Worm (Caenorhabditis elegans) whole organism, L1 larva: ENCODE measurements around the gene F55A4.3.

Source experiments
- C04F5.9 ChIP-seq: sonication (generic microtip); optimal IDR thresholded peaks from 2 replicates; lab custom pipeline; 2016; ENCODE audit warnings: missing genetic modification characterization, missing compliant biosample characterization
- C16A3.4 ChIP-seq: fragments of 150-350 bp; optimal IDR thresholded peaks from 2 replicates; lab custom pipeline; 2014; ENCODE audit warnings: missing biosample characterization, missing genetic modification characterization
- Y116A8C.19 ChIP-seq: sonication (generic microtip); optimal IDR thresholded peaks from 2 replicates; lab custom pipeline; 2016; ENCODE audit warnings: missing compliant biosample characterization, missing genetic modification characterization, borderline replicate concordance
- ama-1 ChIP-seq: fragments of 150-350 bp; optimal IDR thresholded peaks from 2 replicates; lab custom pipeline; 2014
- blmp-1 ChIP-seq: fragments of 150-350 bp; optimal IDR thresholded peaks from 2 replicates; lab custom pipeline; 2014; ENCODE audit warnings: missing biosample characterization, missing genetic modification characterization
- ceh-63 ChIP-seq: fragments of 200-800 bp; sonication (Bioruptor generic); optimal IDR thresholded peaks from 2 replicates; lab custom pipeline; 2018; ENCODE audit warnings: mild to moderate bottlenecking, missing genetic modification characterization, missing compliant biosample characterization
- ceh-88 ChIP-seq: fragments of 200-800 bp; sonication (Bioruptor generic); IDR thresholded peaks from 2 replicates; pipeline ENCODE4 v1.3.6; 2022; ENCODE audit warnings: missing genetic modification characterization, missing compliant biosample characterization
- ces-1 ChIP-seq: fragments of 150-350 bp; optimal IDR thresholded peaks from 2 replicates; lab custom pipeline; 2014; ENCODE audit warnings: missing biosample characterization, missing genetic modification reagents, missing genetic modification characterization
- dpl-1 ChIP-seq, 3 experiments: fragments of 150-350 bp in 2 of 3; sonication (generic microtip) in 1 of 3; optimal IDR thresholded peaks; 2 replicates each; lab custom pipeline; 2014 to 2017; ENCODE audit warnings: missing biosample characterization in 3 of 3, missing genetic modification characterization in 3 of 3, missing genetic modification reagents in 3 of 3
- dsc-1 ChIP-seq: sonication (generic microtip); optimal IDR thresholded peaks from 2 replicates; lab custom pipeline; 2016; ENCODE audit warnings: mild to moderate bottlenecking, missing genetic modification characterization, missing compliant biosample characterization
- efl-1 ChIP-seq, 4 experiments: fragments of 150-350 bp; optimal IDR thresholded peaks in 3 of 4; peaks in 1 of 4; 1 replicate in 1 of 4; 2 replicates in 3 of 4; lab custom pipeline; 2014; ENCODE audit warnings: missing biosample characterization in 2 of 4, missing genetic modification characterization in 2 of 4, missing genetic modification reagents in 2 of 4
- efl-3 ChIP-seq: fragments of 200-800 bp; sonication (Bioruptor generic); optimal IDR thresholded peaks from 2 replicates; lab custom pipeline; 2018; ENCODE audit warnings: mild to moderate bottlenecking, missing genetic modification characterization, missing compliant biosample characterization
- elt-2 ChIP-seq: sonication (generic microtip); optimal IDR thresholded peaks from 2 replicates; lab custom pipeline; 2016; ENCODE audit warnings: missing genetic modification characterization, mild to moderate bottlenecking, inconsistent platforms, missing compliant biosample characterization, missing genetic modification reagents
- hlh-17 ChIP-seq: fragments of 200-800 bp; sonication (Bioruptor generic); optimal IDR thresholded peaks from 2 replicates; lab custom pipeline; 2018; ENCODE audit warnings: missing genetic modification characterization, mild to moderate bottlenecking, missing compliant biosample characterization, moderate library complexity, borderline replicate concordance
- hpl-2 ChIP-seq: fragments of 150-350 bp; optimal IDR thresholded peaks from 2 replicates; lab custom pipeline; 2014; ENCODE audit warnings: missing biosample characterization, missing genetic modification reagents, missing genetic modification characterization
- isw-1 ChIP-seq: fragments of 200-800 bp; sonication (Bioruptor generic); IDR thresholded peaks from 2 replicates; pipeline ENCODE4 v1.3.6; 2022; ENCODE audit warnings: missing genetic modification characterization, missing compliant biosample characterization
- jun-1 ChIP-seq: fragments of 150-350 bp; optimal IDR thresholded peaks from 2 replicates; lab custom pipeline; 2014; ENCODE audit warnings: missing biosample characterization, missing genetic modification reagents, missing genetic modification characterization
- lin-13 ChIP-seq: fragments of 150-350 bp; optimal IDR thresholded peaks from 2 replicates; lab custom pipeline; 2014; ENCODE audit warnings: missing biosample characterization, missing genetic modification reagents, missing genetic modification characterization
- lin-14 ChIP-seq: fragments of 200-800 bp; sonication (Bioruptor generic); optimal IDR thresholded peaks from 2 replicates; lab custom pipeline; 2018; ENCODE audit warnings: mild to moderate bottlenecking, missing genetic modification characterization, moderate library complexity, missing compliant biosample characterization
- lin-35 ChIP-seq, 2 experiments: fragments of 150-350 bp; optimal IDR thresholded peaks; 2 replicates each; lab custom pipeline; 2014; ENCODE audit warnings: missing biosample characterization in 2 of 2, missing genetic modification characterization in 2 of 2, missing genetic modification reagents in 2 of 2
- lir-3 ChIP-seq: sonication (generic microtip); optimal IDR thresholded peaks from 2 replicates; lab custom pipeline; 2016; ENCODE audit warnings: mild to moderate bottlenecking, missing genetic modification characterization, moderate library complexity, missing compliant biosample characterization; ENCODE audit not compliant: poor library complexity
- lsy-2 ChIP-seq, 2 experiments: fragments of 150-350 bp; optimal IDR thresholded peaks; 2 replicates each; lab custom pipeline; 2014; ENCODE audit warnings: missing biosample characterization in 2 of 2, missing genetic modification characterization in 2 of 2
- mab-9 ChIP-seq: fragments of 200-800 bp; sonication (Bioruptor generic); IDR thresholded peaks from 2 replicates; pipeline ENCODE4 v1.3.6; 2022; ENCODE audit warnings: missing genetic modification reagents, missing genetic modification characterization, missing compliant biosample characterization
- mef-2 ChIP-seq: fragments of 150-350 bp; optimal IDR thresholded peaks from 2 replicates; lab custom pipeline; 2014; ENCODE audit warnings: missing biosample characterization, missing genetic modification characterization
- mep-1 ChIP-seq: fragments of 150-350 bp; optimal IDR thresholded peaks from 2 replicates; lab custom pipeline; 2014; ENCODE audit warnings: missing biosample characterization, missing genetic modification characterization
- nhr-11 ChIP-seq: fragments of 150-350 bp; optimal IDR thresholded peaks from 2 replicates; lab custom pipeline; 2014; ENCODE audit warnings: missing biosample characterization, missing genetic modification characterization
- nhr-19 ChIP-seq: fragments of 200-800 bp; sonication (Bioruptor generic); conservative IDR thresholded peaks from 2 replicates; pipeline ENCODE4 v1.3.6; 2022; ENCODE audit warnings: missing genetic modification characterization, missing compliant biosample characterization
- nhr-20 ChIP-seq: sonication (generic microtip); optimal IDR thresholded peaks from 2 replicates; lab custom pipeline; 2016; ENCODE audit warnings: mild to moderate bottlenecking, missing genetic modification characterization, missing compliant biosample characterization
- nhr-237 ChIP-seq: fragments of 150-350 bp; optimal IDR thresholded peaks from 2 replicates; lab custom pipeline; 2014; ENCODE audit warnings: missing biosample characterization, missing genetic modification characterization
- nhr-47 ChIP-seq: sonication (generic microtip); optimal IDR thresholded peaks from 2 replicates; lab custom pipeline; 2016; ENCODE audit warnings: mild to moderate bottlenecking, missing genetic modification characterization, moderate library complexity, missing compliant biosample characterization
- nhr-71 ChIP-seq: sonication (generic microtip); optimal IDR thresholded peaks from 2 replicates; lab custom pipeline; 2016; ENCODE audit warnings: mild to moderate bottlenecking, missing genetic modification characterization, moderate library complexity, missing compliant biosample characterization
- nhr-76 ChIP-seq: sonication (generic microtip); optimal IDR thresholded peaks from 2 replicates; lab custom pipeline; 2017; ENCODE audit warnings: missing biosample characterization, missing genetic modification characterization
- nhr-77 ChIP-seq: fragments of 150-350 bp; optimal IDR thresholded peaks from 2 replicates; lab custom pipeline; 2014; ENCODE audit warnings: missing biosample characterization, missing genetic modification characterization
- nhr-85 ChIP-seq: sonication (generic microtip); peaks from one replicate; lab custom pipeline; 2016; ENCODE audit warnings: missing genetic modification characterization, inconsistent platforms, missing compliant biosample characterization
- nhr-90 ChIP-seq: sonication (generic microtip); optimal IDR thresholded peaks from 2 replicates; lab custom pipeline; 2016; ENCODE audit warnings: mild to moderate bottlenecking, missing genetic modification characterization, missing compliant biosample characterization; ENCODE audit not compliant: poor library complexity
- pag-3 ChIP-seq: sonication (generic microtip); optimal IDR thresholded peaks from 2 replicates; lab custom pipeline; 2017; ENCODE audit warnings: missing genetic modification characterization, mild to moderate bottlenecking, missing compliant biosample characterization, antibody characterized with exemption, borderline replicate concordance; ENCODE audit not compliant: insufficient read depth
- pax-3 ChIP-seq: fragments of 200-800 bp; sonication (Bioruptor generic); optimal IDR thresholded peaks from 2 replicates; lab custom pipeline; 2018; ENCODE audit warnings: mild to moderate bottlenecking, missing genetic modification characterization, moderate library complexity, missing compliant biosample characterization
- snu-23 ChIP-seq: sonication (generic microtip); optimal IDR thresholded peaks from 2 replicates; lab custom pipeline; 2016; ENCODE audit warnings: missing genetic modification characterization, missing compliant biosample characterization
- sox-4 ChIP-seq: sonication (generic microtip); optimal IDR thresholded peaks from 2 replicates; lab custom pipeline; 2016; ENCODE audit warnings: missing genetic modification characterization, missing compliant biosample characterization
- sptf-1 ChIP-seq: fragments of 150-350 bp; optimal IDR thresholded peaks from 2 replicates; lab custom pipeline; 2014; ENCODE audit warnings: missing biosample characterization, missing genetic modification characterization
- swsn-7 ChIP-seq: sonication (generic microtip); optimal IDR thresholded peaks from 2 replicates; lab custom pipeline; 2016; ENCODE audit warnings: missing genetic modification characterization, missing compliant biosample characterization
- unc-130 ChIP-seq: fragments of 150-350 bp; optimal IDR thresholded peaks from 2 replicates; lab custom pipeline; 2017; ENCODE audit warnings: missing biosample characterization, missing genetic modification characterization, inconsistent platforms
- unc-30 ChIP-seq: sonication (generic microtip); optimal IDR thresholded peaks from 2 replicates; lab custom pipeline; 2017; ENCODE audit warnings: missing biosample characterization, missing genetic modification characterization
- unc-98 ChIP-seq: fragments of 200-800 bp; sonication (Bioruptor generic); IDR thresholded peaks from 2 replicates; pipeline ENCODE4 v1.3.6; 2022; ENCODE audit warnings: missing genetic modification characterization, missing compliant biosample characterization
- xbp-1 ChIP-seq: sonication (generic microtip); optimal IDR thresholded peaks from 2 replicates; lab custom pipeline; 2016; ENCODE audit warnings: missing genetic modification characterization, missing compliant biosample characterization
- zip-4 ChIP-seq: fragments of 200-800 bp; sonication (Bioruptor generic); optimal IDR thresholded peaks from 2 replicates; lab custom pipeline; 2018; ENCODE audit warnings: mild to moderate bottlenecking, missing genetic modification characterization, moderate library complexity, missing compliant biosample characterization
- ztf-4 ChIP-seq: fragments of 150-350 bp; optimal IDR thresholded peaks from 2 replicates; lab custom pipeline; 2014; ENCODE audit warnings: missing biosample characterization, missing genetic modification characterization

F55A4.3 gene

DNA sequence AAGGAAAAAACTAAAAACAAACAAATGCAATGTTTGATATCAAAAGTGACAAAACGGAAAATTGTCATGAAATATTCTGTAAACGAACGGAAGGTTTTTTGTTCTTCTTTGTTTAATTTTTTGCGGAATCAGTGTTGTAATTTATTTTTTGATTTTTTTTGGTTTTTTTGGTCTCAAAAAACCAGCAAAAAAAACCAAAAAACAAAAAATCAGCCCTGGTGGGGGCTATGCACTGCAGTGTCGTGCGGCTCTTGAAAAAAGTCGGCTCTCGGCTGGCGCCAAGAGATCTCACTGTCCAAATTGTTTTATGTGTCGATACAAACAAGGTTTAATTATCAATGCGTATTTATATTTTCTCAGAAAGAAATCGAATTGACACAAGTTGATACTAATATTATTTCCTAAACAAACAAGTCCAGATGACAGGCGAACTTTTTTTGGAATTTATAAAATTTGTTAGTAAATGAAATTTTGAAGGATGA, 12.5 kb downstream of the F55A4.3 start:
- TF ChIP-seq nhr-47 (tag; lab: Kevin White, UChicago): peak; percentile 43
- no peak for TF ChIP-seq ztf-4 (tag; lab: Kevin White, UChicago)
- TF ChIP-seq nhr-77 (tag; lab: Kevin White, UChicago): no peak
- peak; percentile 90 for TF ChIP-seq ama-1
- peak; percentile 66 for TF ChIP-seq nhr-71
- TF ChIP-seq efl-1 (optimal IDR thresholded peaks at IDR 0.05; lab: Kevin White, UChicago): no peak
- TF ChIP-seq efl-1 (GFP tag; optimal IDR thresholded peaks at IDR 0.05 in 1 of 2; lab: Kevin White, UChicago): peak in 1 of 2 experiments; percentile 92
- TF ChIP-seq C04F5.9: peak; percentile 6
- no peak for TF ChIP-seq dpl-1 (GFP tag; optimal IDR thresholded peaks at IDR 0.05; lab: Kevin White, UChicago)
- no peak for TF ChIP-seq mab-9 (GFP tag; lab: Robert Waterston, UW)
- no peak for TF ChIP-seq dsc-1 (tag; lab: Kevin White, UChicago)
- TF ChIP-seq ceh-63 (GFP tag; lab: Kevin White, UChicago): no peak
- TF ChIP-seq nhr-90: peak; percentile 80
- TF ChIP-seq elt-2: peak; percentile 53
- TF ChIP-seq nhr-19 (GFP tag; lab: Robert Waterston, UW): peak; percentile 48
- peak in 1 of 2 experiments; percentile 31 for TF ChIP-seq lsy-2 (tag; optimal IDR thresholded peaks at IDR 0.05; lab: Kevin White, UChicago)
- peak in 1 of 2 experiments; percentile 52 for TF ChIP-seq lin-35 (GFP tag; optimal IDR thresholded peaks at IDR 0.05; lab: Kevin White, UChicago)
- TF ChIP-seq ceh-88 (GFP tag; lab: Robert Waterston, UW): peak; percentile 23; the same call in 1 of the 2 replicates
- peak; percentile 28 for TF ChIP-seq nhr-20
- TF ChIP-seq swsn-7: no peak
- peak; percentile 4 for TF ChIP-seq blmp-1
- TF ChIP-seq lir-3 (tag; lab: Kevin White, UChicago): peak; percentile 19
- TF ChIP-seq hlh-17 (GFP tag; lab: Kevin White, UChicago): no peak
- TF ChIP-seq nhr-237 (tag; lab: Kevin White, UChicago): no peak
- peak; percentile 30 for TF ChIP-seq C16A3.4 (tag; lab: Kevin White, UChicago)
- TF ChIP-seq mep-1 (tag; lab: Kevin White, UChicago): no peak
- TF ChIP-seq snu-23 (GFP tag; lab: Kevin White, UChicago): peak; percentile 46
- peak; percentile 84 for TF ChIP-seq nhr-85 (tag; lab: Kevin White, UChicago)
- TF ChIP-seq pax-3: peak; percentile 48

- no peak for TF ChIP-seq unc-30 (tag; lab: Kevin White, UChicago)
- no peak for TF ChIP-seq hlh-17 (GFP tag; lab: Kevin White, UChicago)
- TF ChIP-seq zip-4 (GFP tag; lab: Kevin White, UChicago): no peak
- no peak for TF ChIP-seq C04F5.9
- peak; percentile 38 for TF ChIP-seq C16A3.4 (tag; lab: Kevin White, UChicago)
- TF ChIP-seq nhr-76 (tag; lab: Kevin White, UChicago): no peak
- peak; percentile 1 to 16 for TF ChIP-seq efl-1 (optimal IDR thresholded peaks at IDR 0.05; lab: Kevin White, UChicago)
- TF ChIP-seq efl-1 (GFP tag; optimal IDR thresholded peaks at IDR 0.05 in 1 of 2; lab: Kevin White, UChicago): peak in 1 of 2 experiments; percentile 91
- no peak for TF ChIP-seq ces-1 (GFP tag; lab: Kevin White, UChicago)
- peak; percentile 25 for TF ChIP-seq sox-4 (tag; lab: Kevin White, UChicago)
- TF ChIP-seq jun-1 (tag; lab: Kevin White, UChicago): peak; percentile 9
- TF ChIP-seq lin-13 (GFP tag; lab: Kevin White, UChicago): peak; percentile 26
- peak in 2 of 3 experiments; percentile 4 to 36 for TF ChIP-seq dpl-1 (GFP tag; optimal IDR thresholded peaks at IDR 0.05; lab: Kevin White, UChicago)
- TF ChIP-seq ceh-88 (GFP tag; lab: Robert Waterston, UW): 0 out of 2 replicates have a peak, but pooled peaks have one; percentile 3
- no peak for TF ChIP-seq efl-3 (GFP tag; lab: Kevin White, UChicago)
- no peak for TF ChIP-seq mef-2 (tag; lab: Kevin White, UChicago)
- TF ChIP-seq nhr-237 (tag; lab: Kevin White, UChicago): no peak
- TF ChIP-seq swsn-7: peak; percentile 38
- peak; percentile 81 for TF ChIP-seq nhr-19 (GFP tag; lab: Robert Waterston, UW)
- TF ChIP-seq hpl-2 (GFP tag; lab: Kevin White, UChicago): peak; percentile 36
- TF ChIP-seq unc-130 (tag; lab: Kevin White, UChicago): no peak
- no peak for TF ChIP-seq sptf-1 (tag; lab: Kevin White, UChicago)
- peak; percentile 74 for TF ChIP-seq lin-14 (GFP tag; lab: Kevin White, UChicago)
- TF ChIP-seq xbp-1 (tag; lab: Kevin White, UChicago): no peak
- peak; percentile 21 for TF ChIP-seq pag-3 (tag; lab: Kevin White, UChicago)
- peak; percentile 75 for TF ChIP-seq blmp-1
- no peak for TF ChIP-seq nhr-11 (tag; lab: Kevin White, UChicago)
- TF ChIP-seq unc-98: no peak
- TF ChIP-seq Y116A8C.19 (tag; lab: Kevin White, UChicago): no peak
- TF ChIP-seq isw-1 (GFP tag; lab: Robert Waterston, UW): no peak
- peak; percentile 25 for TF ChIP-seq ama-1
These were observed 14.1 kb downstream of the F55A4.3 start for ce11 chrX:1010627-1011452.
